Worm (Caenorhabditis elegans) whole organism, L3 larva: ENCODE data around the gene F10E7.6.
"Not testable (repeated sequence)": the region's sequence is repeated elsewhere in the genome, so short reads cannot be mapped to it uniquely, and the experiment has no call there.

Source experiments
- R02D3.7 ChIP-seq: fragments of 150-350 bp; optimal IDR thresholded peaks from 2 replicates; lab custom pipeline; 2014; ENCODE audit warnings: missing biosample characterization, missing genetic modification characterization
- ZK546.5 ChIP-seq: sonication (generic microtip); optimal IDR thresholded peaks from 2 replicates; lab custom pipeline; 2017; ENCODE audit warnings: missing biosample characterization, missing genetic modification characterization
- ama-1 ChIP-seq: fragments of 150-350 bp; optimal IDR thresholded peaks from 2 replicates; lab custom pipeline; 2018
- ceh-16 ChIP-seq: sonication (generic microtip); optimal IDR thresholded peaks from 2 replicates; lab custom pipeline; 2017; ENCODE audit warnings: missing biosample characterization, missing genetic modification characterization
- ceh-28 ChIP-seq: fragments of 150-350 bp; optimal IDR thresholded peaks from 2 replicates; lab custom pipeline; 2014; ENCODE audit warnings: missing biosample characterization, missing genetic modification reagents, missing genetic modification characterization
- ceh-9 ChIP-seq: sonication (generic microtip); optimal IDR thresholded peaks from 2 replicates; lab custom pipeline; 2018; ENCODE audit warnings: missing biosample characterization, missing genetic modification characterization
- egl-27 ChIP-seq: sonication (generic microtip); optimal IDR thresholded peaks from 4 replicates; lab custom pipeline; 2017; ENCODE audit warnings: missing biosample characterization, missing genetic modification reagents, missing genetic modification characterization
- egl-5 ChIP-seq: fragments of 150-350 bp; optimal IDR thresholded peaks from 2 replicates; lab custom pipeline; 2017; ENCODE audit warnings: missing biosample characterization, missing genetic modification reagents, missing genetic modification characterization, inconsistent platforms
- elt-2 ChIP-seq: sonication (generic microtip); optimal IDR thresholded peaks from 2 replicates; lab custom pipeline; 2016; ENCODE audit warnings: missing genetic modification reagents, mild to moderate bottlenecking, missing genetic modification characterization, missing compliant biosample characterization
- elt-3 ChIP-seq, 3 experiments: fragments of 150-350 bp in 1 of 3; sonication (generic microtip) in 2 of 3; optimal IDR thresholded peaks; 2 replicates in 2 of 3; 4 replicates in 1 of 3; lab custom pipeline; 2014 to 2017; ENCODE audit warnings: missing biosample characterization in 3 of 3, missing genetic modification characterization in 3 of 3
- eor-1 ChIP-seq, 2 experiments: fragments of 150-350 bp; optimal IDR thresholded peaks; 2 replicates each; lab custom pipeline; 2014 to 2018; ENCODE audit warnings: missing biosample characterization in 2 of 2, missing genetic modification characterization in 2 of 2
- fkh-10 ChIP-seq: sonication (generic microtip); optimal IDR thresholded peaks from 2 replicates; lab custom pipeline; 2017; ENCODE audit warnings: missing biosample characterization, missing genetic modification reagents, missing genetic modification characterization
- fos-1 ChIP-seq: fragments of 150-350 bp; optimal IDR thresholded peaks from 2 replicates; lab custom pipeline; 2014; ENCODE audit warnings: missing biosample characterization, missing genetic modification characterization
- hmg-11 ChIP-seq: sonication (generic microtip); optimal IDR thresholded peaks from 2 replicates; lab custom pipeline; 2016; ENCODE audit warnings: missing genetic modification characterization, missing compliant biosample characterization
- lin-15B ChIP-seq: fragments of 150-350 bp; optimal IDR thresholded peaks from 2 replicates; lab custom pipeline; 2014; ENCODE audit warnings: missing biosample characterization, missing genetic modification characterization
- lsy-12 ChIP-seq: sonication (generic microtip); optimal IDR thresholded peaks from 2 replicates; lab custom pipeline; 2016; ENCODE audit warnings: mild to moderate bottlenecking, missing genetic modification characterization, missing compliant biosample characterization
- mdl-1 ChIP-seq: fragments of 150-350 bp; optimal IDR thresholded peaks from 2 replicates; lab custom pipeline; 2014; ENCODE audit warnings: missing biosample characterization, missing genetic modification characterization
- mml-1 ChIP-seq: fragments of 150-350 bp; sonication (generic microtip); optimal IDR thresholded peaks from 3 replicates; lab custom pipeline; 2014; ENCODE audit warnings: missing biosample characterization, missing genetic modification characterization
- nfya-1 ChIP-seq: sonication (generic microtip); optimal IDR thresholded peaks from 2 replicates; lab custom pipeline; 2017; ENCODE audit warnings: missing genetic modification characterization, mild to moderate bottlenecking, missing compliant biosample characterization, antibody characterized with exemption, moderate library complexity; ENCODE audit not compliant: insufficient read depth
- nhr-23 ChIP-seq: fragments of 150-350 bp; optimal IDR thresholded peaks from 2 replicates; lab custom pipeline; 2014; ENCODE audit warnings: missing biosample characterization, missing genetic modification reagents, missing genetic modification characterization
- nhr-237 ChIP-seq: fragments of 150-350 bp; optimal IDR thresholded peaks from 2 replicates; lab custom pipeline; 2014; ENCODE audit warnings: missing biosample characterization, missing genetic modification characterization
- nhr-25 ChIP-seq: sonication (generic microtip); optimal IDR thresholded peaks from 2 replicates; lab custom pipeline; 2017; ENCODE audit warnings: missing biosample characterization, missing genetic modification characterization
- nhr-28 ChIP-seq: fragments of 150-350 bp; optimal IDR thresholded peaks from 2 replicates; lab custom pipeline; 2014; ENCODE audit warnings: missing biosample characterization, missing genetic modification characterization
- pha-4 ChIP-seq: fragments of 150-350 bp; optimal IDR thresholded peaks from 2 replicates; lab custom pipeline; 2014; ENCODE audit warnings: missing biosample characterization, missing genetic modification reagents, missing genetic modification characterization
- pqm-1 ChIP-seq: fragments of 150-350 bp; optimal IDR thresholded peaks from 2 replicates; lab custom pipeline; 2017; ENCODE audit warnings: missing biosample characterization, missing genetic modification characterization, inconsistent platforms
- sea-2 ChIP-seq: fragments of 150-350 bp; sonication (generic microtip); optimal IDR thresholded peaks from 4 replicates; lab custom pipeline; 2014; ENCODE audit warnings: missing biosample characterization, missing genetic modification reagents, missing genetic modification characterization
- skn-1 ChIP-seq: fragments of 150-350 bp; optimal IDR thresholded peaks from 2 replicates; lab custom pipeline; 2014; ENCODE audit warnings: missing biosample characterization, missing genetic modification characterization
- tbx-2 ChIP-seq: sonication (generic microtip); optimal IDR thresholded peaks from 2 replicates; lab custom pipeline; 2016; ENCODE audit warnings: mild to moderate bottlenecking, missing genetic modification characterization, missing compliant biosample characterization
- unc-39 ChIP-seq: sonication (generic microtip); optimal IDR thresholded peaks from 4 replicates; lab custom pipeline; 2017; ENCODE audit warnings: missing biosample characterization, missing genetic modification characterization
- unc-62 ChIP-seq: fragments of 150-350 bp; sonication (generic microtip); optimal IDR thresholded peaks from 4 replicates; lab custom pipeline; 2014; ENCODE audit warnings: missing biosample characterization, missing genetic modification reagents, missing genetic modification characterization
- ztf-4 ChIP-seq: fragments of 150-350 bp; optimal IDR thresholded peaks from 2 replicates; lab custom pipeline; 2014; ENCODE audit warnings: missing biosample characterization, missing genetic modification characterization

Gene F10E7.6

DNA sequence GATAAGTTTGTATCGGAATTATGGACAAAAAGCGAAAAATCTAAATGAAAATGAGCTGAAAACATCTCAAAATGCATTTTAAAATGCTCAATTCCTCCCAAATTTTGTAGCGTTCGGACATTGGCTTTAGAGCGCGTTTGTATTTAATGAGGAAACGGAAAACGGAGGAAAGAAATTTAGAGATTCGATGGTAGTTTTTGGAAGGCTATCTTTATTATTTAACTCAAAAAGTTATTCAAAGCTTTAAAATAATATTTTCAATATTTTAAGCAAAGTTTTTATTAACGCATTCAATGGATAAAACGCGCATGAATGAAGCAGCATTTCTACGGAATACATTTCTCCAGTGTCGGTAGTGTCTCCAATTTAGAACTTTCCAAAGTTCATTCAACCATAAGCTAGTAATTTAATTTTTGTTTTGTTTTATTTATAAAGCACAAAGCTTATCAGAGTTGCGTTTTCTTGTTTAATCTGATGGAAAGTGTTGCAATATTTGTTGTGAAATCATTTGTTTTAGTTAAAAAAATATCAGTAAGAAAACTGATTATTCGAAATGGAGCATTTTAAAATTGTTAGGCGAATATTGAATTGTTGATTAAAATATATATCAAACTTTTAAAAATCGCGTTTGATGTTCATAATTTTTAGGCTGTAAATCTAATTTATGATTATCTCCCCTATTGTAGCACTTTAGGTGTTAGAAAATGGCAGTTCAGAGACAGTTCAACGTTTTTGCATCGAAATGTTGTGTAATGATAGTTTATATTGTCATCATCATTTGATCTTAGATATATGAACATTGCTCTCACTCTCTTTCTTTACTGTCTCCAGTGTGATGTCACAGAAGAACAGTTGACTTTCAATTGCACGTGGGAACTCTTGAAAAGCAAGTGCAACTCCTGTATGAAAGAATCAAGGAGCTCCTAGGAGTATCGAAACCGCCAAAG lies 40.0 kb upstream of the F10E7.6 start (continued):
- peak; percentile 76 for TF ChIP-seq egl-5 (tag; lab: Kevin White, UChicago)
- no peak for TF ChIP-seq sea-2 (GFP tag; lab: Kevin White, UChicago)
- no peak for TF ChIP-seq nhr-28 (tag; lab: Kevin White, UChicago)
- no peak for TF ChIP-seq mml-1 (tag; lab: Kevin White, UChicago)
- TF ChIP-seq nhr-237 (tag; lab: Kevin White, UChicago), result no peak
- TF ChIP-seq nhr-23 (tag; lab: Kevin White, UChicago), result peak; percentile 59
- TF ChIP-seq nhr-25, result peak; percentile 39
- TF ChIP-seq ZK546.5 (tag; lab: Kevin White, UChicago), result no peak
- TF ChIP-seq ceh-9, result no peak
- no peak for TF ChIP-seq tbx-2
- no peak for TF ChIP-seq fkh-10
- TF ChIP-seq nfya-1 (tag; lab: Kevin White, UChicago), result peak; percentile 62
- TF ChIP-seq unc-39 (tag; lab: Kevin White, UChicago), result no peak
- no peak for TF ChIP-seq egl-27 (tag; lab: Kevin White, UChicago)
- no peak for TF ChIP-seq mdl-1
- no peak for TF ChIP-seq ceh-16 (tag; lab: Kevin White, UChicago)
- no peak for TF ChIP-seq hmg-11 (tag; lab: Kevin White, UChicago)
- TF ChIP-seq lsy-12 (tag; lab: Kevin White, UChicago), result no peak
- TF ChIP-seq elt-2 (tag; lab: Kevin White, UChicago), result peak; percentile 61
- no peak for TF ChIP-seq elt-3 (tag; optimal IDR thresholded peaks at IDR 0.05; lab: Kevin White, UChicago)
- TF ChIP-seq eor-1 (tag; optimal IDR thresholded peaks at IDR 0.05; lab: Kevin White, UChicago), result no peak
- TF ChIP-seq R02D3.7 (tag; lab: Kevin White, UChicago), result no peak
- no peak for TF ChIP-seq fos-1 (tag; lab: Kevin White, UChicago)

DNA sequence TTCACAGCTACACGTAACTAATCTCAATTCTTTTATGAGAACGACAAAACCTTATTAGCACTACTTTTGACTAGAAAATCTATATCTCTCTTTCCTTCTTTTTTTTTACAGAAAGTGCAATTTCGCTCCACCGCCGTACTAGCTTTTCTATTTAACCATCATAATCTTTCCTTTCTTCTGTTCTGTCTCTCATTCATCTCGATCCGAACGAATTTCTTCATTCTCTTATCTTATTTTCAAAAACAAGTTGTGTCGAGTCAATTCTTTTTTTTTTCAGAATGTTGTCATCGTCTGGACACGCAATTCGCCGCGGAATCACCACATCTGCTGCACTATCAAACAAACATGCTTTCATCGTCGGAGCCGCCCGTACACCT lies 39.4 kb upstream of the F10E7.6 start, which contains the start of gene kat-1:
TSS of gene kat-1 (plus strand) at position 278 of the 377 bp plus-strand sequence.
- no peak for TF ChIP-seq ZK546.5 (tag; lab: Kevin White, UChicago)
- no peak for TF ChIP-seq nhr-25
- no peak for TF ChIP-seq sea-2 (GFP tag; lab: Kevin White, UChicago)
- no peak for TF ChIP-seq unc-62 (GFP tag; lab: Kevin White, UChicago)
- no peak for TF ChIP-seq lin-15B (tag; lab: Kevin White, UChicago)
- TF ChIP-seq ceh-16 (tag; lab: Kevin White, UChicago), result no peak
- no peak for TF ChIP-seq ceh-28 (tag; lab: Kevin White, UChicago)
- TF ChIP-seq hmg-11 (tag; lab: Kevin White, UChicago), result no peak

DNA sequence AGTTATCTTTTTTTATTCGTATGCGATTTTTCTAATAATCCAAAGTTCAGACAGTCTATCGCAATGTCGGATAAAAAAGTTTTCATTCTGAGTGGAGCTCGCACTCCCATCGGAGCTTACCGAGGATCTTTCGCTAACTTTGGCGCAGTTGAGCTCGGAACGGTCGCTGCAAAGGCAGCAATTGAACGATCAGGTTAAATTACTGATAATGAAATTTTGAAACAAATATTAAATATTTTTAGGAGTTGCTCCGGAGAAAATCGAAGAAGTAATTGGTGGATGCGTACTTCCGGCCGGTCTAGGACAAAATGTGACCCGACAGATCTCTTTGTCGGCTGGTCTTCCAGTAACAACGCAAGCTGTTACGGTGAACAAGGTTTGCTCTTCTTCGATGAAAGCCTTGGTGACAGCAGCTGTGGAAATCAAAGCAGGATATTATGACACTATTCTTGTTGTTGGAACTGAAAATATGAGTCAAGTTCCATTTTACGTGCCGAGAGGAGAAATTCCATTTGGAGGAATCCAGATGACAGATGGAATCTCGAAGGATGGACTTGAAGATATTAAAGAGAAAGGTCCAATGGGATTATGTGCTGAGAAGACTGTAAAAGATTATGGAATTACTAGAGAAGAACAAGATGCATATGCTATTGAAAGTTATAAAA lies 37.2 kb upstream of the F10E7.6 start, which contains the start of gene T02G5.7:
TSS of gene T02G5.7 (plus strand) at position 51 of the 665 bp plus-strand sequence.
- TF ChIP-seq sea-2 (GFP tag; lab: Kevin White, UChicago), result no peak
- no peak for TF ChIP-seq pha-4 (tag; lab: Kevin White, UChicago)
- no peak for TF ChIP-seq ceh-9
- no peak for TF ChIP-seq elt-2 (tag; lab: Kevin White, UChicago)
- TF ChIP-seq ama-1 (lab: Kevin White, UChicago), result peak; percentile 17

DNA sequence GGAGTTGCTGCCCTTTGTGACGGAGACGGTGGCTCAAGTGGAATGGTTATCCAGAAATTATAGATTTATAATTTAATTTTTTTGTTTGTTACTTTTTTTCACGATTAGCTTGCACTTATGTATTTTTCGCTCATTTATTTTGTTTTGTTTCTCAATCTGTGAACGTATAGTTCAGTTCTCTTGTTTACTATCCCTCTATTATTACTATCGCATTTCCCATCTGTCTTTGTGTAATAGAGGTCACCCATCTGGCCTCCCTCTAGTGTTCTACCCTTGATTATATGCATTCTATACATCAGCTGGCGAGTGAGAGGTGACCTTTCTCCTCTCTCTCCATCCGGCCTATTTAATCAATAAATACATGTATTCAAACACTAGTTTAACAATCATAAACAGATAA lies 28.9 kb upstream of the F10E7.6 start, which contains the start of the genes T02G5.14 and T02G5.15:
TSS of gene T02G5.14 (plus strand) at position 301 of the 400 bp plus-strand sequence.
TSS of gene T02G5.15 (plus strand) at position 301 of the 400 bp plus-strand sequence.
- TF ChIP-seq ama-1 (lab: Kevin White, UChicago); ztf-4 (tag; lab: Kevin White, UChicago); skn-1 (tag; lab: Kevin White, UChicago): not testable (repeated sequence)

DNA sequence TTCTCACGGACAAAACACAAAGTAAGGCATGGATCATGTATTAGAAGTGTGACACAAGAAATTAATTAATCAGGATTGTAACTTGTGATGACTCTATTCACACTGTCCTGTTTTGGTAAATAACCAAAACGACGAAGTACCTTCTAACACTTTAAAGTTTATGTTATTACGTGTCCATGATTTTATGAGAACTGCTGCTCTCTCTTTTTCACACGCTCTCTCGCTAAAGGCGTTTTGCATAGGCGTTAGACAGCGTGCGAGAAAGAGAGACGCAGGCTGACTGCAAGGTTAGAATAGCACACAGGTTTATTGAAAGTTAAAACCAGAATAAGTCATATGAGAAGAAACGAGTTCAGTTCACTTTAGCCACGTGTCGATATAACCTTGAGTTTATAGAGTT lies 22.8 kb upstream of the F10E7.6 start:
- TF ChIP-seq pqm-1 (tag; lab: Kevin White, UChicago), result no peak
- no peak for TF ChIP-seq lin-15B (tag; lab: Kevin White, UChicago)
- no peak for TF ChIP-seq nhr-23 (tag; lab: Kevin White, UChicago)
- peak; percentile 71 for TF ChIP-seq nhr-25
- TF ChIP-seq egl-5 (tag; lab: Kevin White, UChicago), result peak; percentile 31
- TF ChIP-seq ztf-4 (tag; lab: Kevin White, UChicago), result no peak
